Fruit fly (Drosophila melanogaster): ENCODE data around the gene CG13760.

Gene CG13760

DNA sequence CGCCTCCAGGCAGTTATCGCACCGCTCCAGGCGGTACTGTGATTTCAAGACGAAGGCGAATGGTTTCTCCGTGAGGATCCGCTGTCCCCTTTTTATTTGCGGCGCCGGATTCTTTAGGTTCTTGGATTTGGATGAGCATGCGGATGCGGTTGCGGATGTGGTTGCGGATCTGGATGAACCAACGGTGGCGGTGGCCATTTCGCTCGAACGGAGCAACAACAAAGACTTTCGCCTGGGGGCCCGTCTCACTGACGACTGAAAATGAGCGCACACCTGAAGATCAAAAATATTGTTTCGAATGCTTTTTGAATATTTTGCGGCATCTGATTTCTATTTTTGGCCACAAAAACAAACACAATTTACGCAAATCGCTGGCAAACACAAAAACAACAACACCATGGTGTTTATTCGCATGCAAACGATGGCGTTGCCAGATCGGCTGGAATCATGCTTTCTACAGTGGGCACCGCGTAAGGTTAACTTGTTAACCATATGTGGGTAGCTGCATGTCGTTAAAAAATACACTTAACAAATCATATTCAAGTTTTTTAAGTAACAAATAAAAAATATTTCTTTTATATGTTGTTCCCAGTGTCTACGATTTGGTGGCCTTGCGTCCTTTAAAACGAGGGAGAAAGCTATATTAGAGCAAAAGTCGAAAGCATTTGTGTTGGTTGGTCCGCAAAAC, 23.1 kb upstream of the CG13760 start, which contains the start of gene Smyd3 (continued):
- peak; percentile 62 for TF ChIP-seq ATbp (GFP tag; optimal IDR thresholded peaks at IDR 0.05)
- TF ChIP-seq CG16813 (GFP tag; IDR thresholded peaks at IDR 0.05; ENCODE audit: partially characterized antibody): no peak
- TF ChIP-seq NC2β (GFP tag; optimal IDR thresholded peaks at IDR 0.05): peak; percentile 74
- peak; percentile 65 for TF ChIP-seq Ets97D (GFP tag; optimal IDR thresholded peaks at IDR 0.05)
- peak; percentile 98 for TF ChIP-seq grau (tag; optimal IDR thresholded peaks at IDR 0.05)
- peak; percentile 50 for TF ChIP-seq CG3838 (GFP tag; optimal IDR thresholded peaks at IDR 0.05)
- TF ChIP-seq CG1024 (GFP tag; IDR thresholded peaks at IDR 0.05): peak; percentile 60
- peak; percentile 82 for TF ChIP-seq lmd (GFP tag; IDR thresholded peaks at IDR 0.05)
- TF ChIP-seq lab (GFP tag; optimal IDR thresholded peaks at IDR 0.05): no peak
- peak; percentile 83 for TF ChIP-seq CG6689 (GFP tag; IDR thresholded peaks at IDR 0.05)
- TF ChIP-seq zfh1 (GFP tag; IDR thresholded peaks at IDR 0.05): peak; percentile 87
- peak; percentile 44 for TF ChIP-seq CG6854 (GFP tag; optimal IDR thresholded peaks at IDR 0.05)
- TF ChIP-seq ttk (GFP tag; IDR thresholded peaks at IDR 0.05): peak; percentile 69; the same call in 1 of the 2 replicates
- TF ChIP-seq Hr39 (optimal IDR thresholded peaks at IDR 0.05): no peak
- TF ChIP-seq run (tag; optimal IDR thresholded peaks at IDR 0.05): no peak
- TF ChIP-seq tup (GFP tag; optimal IDR thresholded peaks at IDR 0.05): peak; percentile 53
- TF ChIP-seq CG11085 (GFP tag; IDR thresholded peaks at IDR 0.05): peak; percentile 63; the same call in 1 of the 2 replicates
- TF ChIP-seq H15 (GFP tag; IDR thresholded peaks at IDR 0.05): peak; percentile 76; the same call in 2 of the 3 replicates
- peak; percentile 52 for TF ChIP-seq luna (GFP tag; optimal IDR thresholded peaks at IDR 0.05)
- TF ChIP-seq Myb (GFP tag; optimal IDR thresholded peaks at IDR 0.05): peak; percentile 43
- TF ChIP-seq Rfx (GFP tag; IDR thresholded peaks at IDR 0.05): peak; percentile 86
- peak; percentile 84 for TF ChIP-seq CG13624 (GFP tag; optimal IDR thresholded peaks at IDR 0.05)
- TF ChIP-seq CG18476 (GFP tag; optimal IDR thresholded peaks at IDR 0.05): peak; percentile 62
- TF ChIP-seq Meics (GFP tag; optimal IDR thresholded peaks at IDR 0.05): peak; percentile 81
- peak; percentile 73 for TF ChIP-seq CG1603 (tag; optimal IDR thresholded peaks at IDR 0.05)
- peak; percentile 92 for TF ChIP-seq row (GFP tag; IDR thresholded peaks at IDR 0.05)
- peak; percentile 82 for TF ChIP-seq ara (GFP tag; IDR thresholded peaks at IDR 0.05)
- peak; percentile 29 for TF ChIP-seq CG12299 (tag; optimal IDR thresholded peaks at IDR 0.05)
- TF ChIP-seq CG7372 (GFP tag; IDR thresholded peaks at IDR 0.05): no peak
- TF ChIP-seq CG17568 (GFP tag; optimal IDR thresholded peaks at IDR 0.05): no peak
- peak; percentile 67 for TF ChIP-seq al (GFP tag; IDR thresholded peaks at IDR 0.05)
- peak; percentile 79 for TF ChIP-seq ranshi (GFP tag; IDR thresholded peaks at IDR 0.05)
- peak; percentile 59 for TF ChIP-seq CG6683 (GFP tag; optimal IDR thresholded peaks at IDR 0.05)
- TF ChIP-seq grn (GFP tag; optimal IDR thresholded peaks at IDR 0.05): no peak
- TF ChIP-seq CG30020 (tag; optimal IDR thresholded peaks at IDR 0.05): peak; percentile 21
- peak; percentile 54 for TF ChIP-seq sug (tag; optimal IDR thresholded peaks at IDR 0.05)
- no peak for TF ChIP-seq fd102C (GFP tag; optimal IDR thresholded peaks at IDR 0.05)
- peak; percentile 76 for TF ChIP-seq zfh2 (GFP tag; optimal IDR thresholded peaks at IDR 0.05)
- peak; percentile 64 for TF ChIP-seq fd96Cb (tag; optimal IDR thresholded peaks at IDR 0.05)
- TF ChIP-seq Asciz (GFP tag; optimal IDR thresholded peaks at IDR 0.05): no peak
- TF ChIP-seq Ada2b (GFP tag; IDR thresholded peaks at IDR 0.05): peak; percentile 78
- TF ChIP-seq CG3163 (GFP tag; optimal IDR thresholded peaks at IDR 0.05): peak; percentile 18
- peak; percentile 53 for TF ChIP-seq pb (GFP tag; optimal IDR thresholded peaks at IDR 0.05)
- peak; percentile 34 for TF ChIP-seq Nf-YB (GFP tag; optimal IDR thresholded peaks at IDR 0.05)
- TF ChIP-seq onecut (GFP tag; IDR thresholded peaks at IDR 0.05): peak; percentile 55
- peak; percentile 42 for TF ChIP-seq CG2116 (GFP tag; optimal IDR thresholded peaks at IDR 0.05)
- TF ChIP-seq tin (GFP tag; optimal IDR thresholded peaks at IDR 0.05): peak; percentile 69
- peak; percentile 72; the same call in 2 of the 3 replicates for TF ChIP-seq Mrtf (GFP tag; IDR thresholded peaks at IDR 0.05)
- peak; percentile 32 for TF ChIP-seq CG6654 (GFP tag; optimal IDR thresholded peaks at IDR 0.05)
- TF ChIP-seq Oaz (GFP tag; IDR thresholded peaks at IDR 0.05): peak; percentile 38; the same call in 1 of the 2 replicates
- TF ChIP-seq so (GFP tag; IDR thresholded peaks at IDR 0.05): peak; percentile 69; the same call in 1 of the 3 replicates

Data from whole organism, embryonic.